Fruit fly (Drosophila melanogaster): ENCODE data around the gene Gr39a.

- TF ChIP-seq fd96Ca (GFP tag; IDR thresholded peaks at IDR 0.05) = no peak
- no peak for TF ChIP-seq D1 (tag; optimal IDR thresholded peaks at IDR 0.05)
- TF ChIP-seq Pif1B (GFP tag; optimal IDR thresholded peaks at IDR 0.05) = peak; percentile 32
- peak; percentile 74 for TF ChIP-seq Ets98B (GFP tag; IDR thresholded peaks at IDR 0.05)
Measured at dm6 chr2L:21313909-21314400, 23.4 kb downstream of the Gr39a start, which contains the start of gene CG46314.
